Worm (Caenorhabditis elegans): ENCODE results near the gene orc-5.

DNA sequence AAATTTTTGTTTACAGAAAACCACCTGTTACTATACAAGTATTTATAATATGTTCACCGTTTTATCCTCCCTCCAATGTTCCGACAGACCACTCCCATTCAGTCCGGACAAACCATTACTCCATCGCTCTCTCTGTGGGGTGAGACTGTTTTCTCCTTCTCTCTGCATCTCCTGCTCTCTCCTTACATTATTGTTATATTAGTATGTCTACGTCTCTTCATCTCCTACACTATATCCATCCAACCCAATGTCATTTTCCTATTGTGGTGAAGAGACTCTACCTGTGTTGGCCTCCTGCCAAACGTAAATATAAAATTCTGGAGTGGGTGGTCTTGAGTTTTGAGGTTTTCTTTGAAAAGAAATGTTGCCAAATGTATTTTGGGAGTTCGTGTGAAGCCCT is 19.8 kb downstream of the orc-5 start:
- no peak for TF ChIP-seq nhr-237 (tag; optimal IDR thresholded peaks at IDR 0.05)
- TF ChIP-seq pha-4 (tag; optimal IDR thresholded peaks at IDR 0.05), result peak; percentile 7
- TF ChIP-seq lsy-2 (tag; optimal IDR thresholded peaks at IDR 0.05), result no peak
- TF ChIP-seq ztf-11 (tag; optimal IDR thresholded peaks at IDR 0.05), result no peak
- no peak for TF ChIP-seq ham-2 (GFP tag; optimal IDR thresholded peaks at IDR 0.05)
- TF ChIP-seq mls-2 (tag; optimal IDR thresholded peaks at IDR 0.05), result no peak
- TF ChIP-seq drap-1 (GFP tag; optimal IDR thresholded peaks at IDR 0.05), result no peak
- TF ChIP-seq zip-8 (tag; optimal IDR thresholded peaks at IDR 0.05), result no peak

Data from whole organism, mixed stage, embryonic.